Worm (Caenorhabditis elegans): ENCODE data around the gene T25B9.9.

ce11 chrIV:10737011-10737553, 32.4 kb upstream of the T25B9.9 start, which contains the start of gene grl-21:
- no peak for TF ChIP-seq hnd-1 (tag; optimal IDR thresholded peaks at IDR 0.05)
- peak; percentile 41 for TF ChIP-seq ama-1 (optimal IDR thresholded peaks at IDR 0.05)
- TF ChIP-seq scrt-1 (GFP tag; IDR thresholded peaks at IDR 0.05) = no peak
- TF ChIP-seq tra-4 (tag; optimal IDR thresholded peaks at IDR 0.05) = no peak
- TF ChIP-seq ceh-13 (GFP tag; optimal IDR thresholded peaks at IDR 0.05) = no peak
- no peak for TF ChIP-seq pes-1 (GFP tag; IDR thresholded peaks at IDR 0.05)
- no peak for TF ChIP-seq hmbx-1 (tag; optimal IDR thresholded peaks at IDR 0.05)
